Worm (Caenorhabditis elegans) whole organism, L2 larva: Measurements from ENCODE around the gene F47B8.13.

ENCODE experiments used
- ZK546.5 ChIP-seq: sonication (generic microtip); optimal IDR thresholded peaks from 2 replicates; lab custom pipeline; 2017; ENCODE audit warnings: missing biosample characterization, missing genetic modification characterization
- ama-1 ChIP-seq: fragments of 150-350 bp; optimal IDR thresholded peaks from 2 replicates; lab custom pipeline; 2018; ENCODE audit warnings: inconsistent platforms
- ceh-82 ChIP-seq: fragments of 150-350 bp; optimal IDR thresholded peaks from 2 replicates; lab custom pipeline; 2014; ENCODE audit warnings: missing biosample characterization, missing genetic modification characterization
- gmeb-1 ChIP-seq: fragments of 150-350 bp; optimal IDR thresholded peaks from 2 replicates; lab custom pipeline; 2014; ENCODE audit warnings: missing biosample characterization, missing genetic modification characterization
- lin-39 ChIP-seq: fragments of 150-350 bp; optimal IDR thresholded peaks from 2 replicates; lab custom pipeline; 2014; ENCODE audit warnings: missing biosample characterization, missing genetic modification reagents, missing genetic modification characterization
- lsy-2 ChIP-seq, 2 experiments: fragments of 150-350 bp in 1 of 2; sonication (generic microtip) in 1 of 2; optimal IDR thresholded peaks; 2 replicates each; lab custom pipeline; 2014 to 2017; ENCODE audit warnings: missing biosample characterization in 2 of 2, missing genetic modification characterization in 2 of 2
- mdl-1 ChIP-seq, 2 experiments: fragments of 150-350 bp in 1 of 2; sonication (generic microtip) in 1 of 2; optimal IDR thresholded peaks; 2 replicates each; lab custom pipeline; 2017; ENCODE audit warnings: missing biosample characterization in 2 of 2, missing genetic modification characterization in 2 of 2
- nhr-237 ChIP-seq: fragments of 150-350 bp; optimal IDR thresholded peaks from 2 replicates; lab custom pipeline; 2014; ENCODE audit warnings: missing biosample characterization, missing genetic modification characterization
- zag-1 ChIP-seq: fragments of 150-350 bp; optimal IDR thresholded peaks from 2 replicates; lab custom pipeline; 2014; ENCODE audit warnings: missing biosample characterization, missing genetic modification characterization

DNA sequence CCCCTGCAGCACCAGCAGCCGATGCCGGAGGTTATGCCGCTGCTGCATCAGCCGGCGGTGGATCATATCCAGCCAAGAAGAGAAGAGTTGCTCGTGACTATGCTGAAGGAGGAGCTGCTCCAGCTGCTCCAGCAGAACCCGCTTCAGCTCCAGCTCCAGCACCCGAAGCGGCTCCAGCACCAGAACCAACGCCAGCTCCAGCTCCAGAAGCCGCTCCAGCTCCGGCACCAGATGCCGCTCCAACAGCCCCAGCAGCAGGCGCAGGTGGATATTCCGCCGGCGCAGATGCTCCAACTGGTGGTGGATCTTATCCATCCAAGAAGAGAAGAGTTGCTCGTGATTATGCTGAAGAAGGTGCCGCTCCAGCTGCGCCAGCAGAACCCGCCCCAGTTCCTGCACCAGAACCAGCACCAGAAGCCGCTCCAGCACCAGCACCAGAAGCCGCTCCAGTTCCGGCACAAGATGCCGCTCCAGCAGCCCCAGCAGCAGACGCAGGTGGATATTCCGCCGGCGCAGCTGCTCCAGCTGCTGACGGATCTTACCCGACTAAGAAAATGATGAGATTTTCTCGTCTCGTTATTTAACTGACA lies 1.3 kb upstream of the F47B8.13 start:
- TF ChIP-seq lin-39 (tag; lab: Kevin White, UChicago), result no peak
- TF ChIP-seq nhr-237 (tag; lab: Kevin White, UChicago), result no peak
- TF ChIP-seq ceh-82 (tag; lab: Kevin White, UChicago), result no peak
- TF ChIP-seq ZK546.5 (tag; lab: Kevin White, UChicago), result no peak
- no peak for TF ChIP-seq lsy-2 (tag; optimal IDR thresholded peaks at IDR 0.05; lab: Kevin White, UChicago)
- TF ChIP-seq ama-1 (lab: Kevin White, UChicago), result no peak
- TF ChIP-seq mdl-1 (tag; optimal IDR thresholded peaks at IDR 0.05; lab: Kevin White, UChicago), result no peak
- TF ChIP-seq zag-1 (tag; lab: Kevin White, UChicago), result no peak
- no peak for TF ChIP-seq gmeb-1 (tag; lab: Kevin White, UChicago)
